Worm (Caenorhabditis elegans) whole organism, L4/young adult: ENCODE data around the gene eif-3.F.

Experiments used
- W03F9.2 ChIP-seq: fragments of 150-350 bp; optimal IDR thresholded peaks from 2 replicates; lab custom pipeline; 2014; ENCODE audit warnings: missing biosample characterization, missing genetic modification characterization
- dao-5 ChIP-seq: sonication (generic microtip); optimal IDR thresholded peaks from 2 replicates; lab custom pipeline; 2016; ENCODE audit warnings: missing genotype, missing genetic modification characterization, moderate library complexity, missing compliant biosample characterization
- him-1 ChIP-seq: sonication (generic microtip); optimal IDR thresholded peaks from 2 replicates; lab custom pipeline; 2016; ENCODE audit warnings: missing genotype, missing genetic modification reagents, missing genetic modification characterization, missing compliant biosample characterization

DNA sequence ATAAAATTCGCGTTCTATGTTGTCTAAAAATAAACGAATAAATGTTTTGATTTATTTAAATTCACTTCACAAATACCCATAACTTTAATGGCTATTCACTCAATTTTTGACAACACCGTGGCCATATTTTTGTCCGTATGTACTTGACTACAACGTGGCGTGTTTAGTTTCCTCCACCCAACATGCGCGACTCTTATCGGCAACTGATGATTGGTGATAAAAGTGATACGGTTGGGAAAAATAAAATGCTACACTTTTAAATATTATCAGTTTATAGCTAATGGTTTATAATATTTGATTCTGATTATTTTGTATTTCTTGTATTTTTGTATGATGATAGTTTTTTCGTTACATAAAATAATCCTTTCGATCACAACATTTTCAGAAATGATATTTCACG is 39.8 kb upstream of the eif-3.F start, which contains the start of gene acs-7:
- TF ChIP-seq dao-5 (tag; lab: Kevin White, UChicago) (no peak), W03F9.2 (tag; lab: Kevin White, UChicago) (no peak), him-1 (no peak)
